Worm (Caenorhabditis elegans) whole organism, L1 larva: ENCODE results near the gene cdc-50.B.

Source experiments
- C16A3.4 ChIP-seq: fragments of 150-350 bp; optimal IDR thresholded peaks from 2 replicates; lab custom pipeline; 2014; ENCODE audit warnings: missing biosample characterization, missing genetic modification characterization
- Y116A8C.19 ChIP-seq: sonication (generic microtip); optimal IDR thresholded peaks from 2 replicates; lab custom pipeline; 2016; ENCODE audit warnings: missing compliant biosample characterization, missing genetic modification characterization, borderline replicate concordance
- aly-2 ChIP-seq: fragments of 150-350 bp; optimal IDR thresholded peaks from 2 replicates; lab custom pipeline; 2014; ENCODE audit warnings: missing biosample characterization, missing genetic modification characterization
- ama-1 ChIP-seq: fragments of 150-350 bp; optimal IDR thresholded peaks from 2 replicates; lab custom pipeline; 2014
- blmp-1 ChIP-seq: fragments of 150-350 bp; optimal IDR thresholded peaks from 2 replicates; lab custom pipeline; 2014; ENCODE audit warnings: missing biosample characterization, missing genetic modification characterization
- ceh-8 ChIP-seq: fragments of 200-800 bp; sonication (Bioruptor generic); optimal IDR thresholded peaks from 2 replicates; lab custom pipeline; 2018; ENCODE audit warnings: mild to moderate bottlenecking, missing genetic modification characterization, moderate library complexity, missing compliant biosample characterization
- ceh-82 ChIP-seq, 3 experiments: fragments of 150-350 bp in 1 of 3; sonication (generic microtip) in 2 of 3; optimal IDR thresholded peaks; 2 replicates each; lab custom pipeline; 2014 to 2017; ENCODE audit warnings: missing biosample characterization in 3 of 3, missing genetic modification characterization in 3 of 3
- ceh-88 ChIP-seq: fragments of 200-800 bp; sonication (Bioruptor generic); IDR thresholded peaks from 2 replicates; pipeline ENCODE4 v1.3.6; 2022; ENCODE audit warnings: missing genetic modification characterization, missing compliant biosample characterization
- dpl-1 ChIP-seq, 3 experiments: fragments of 150-350 bp in 2 of 3; sonication (generic microtip) in 1 of 3; optimal IDR thresholded peaks; 2 replicates each; lab custom pipeline; 2014 to 2017; ENCODE audit warnings: missing biosample characterization in 3 of 3, missing genetic modification characterization in 3 of 3, missing genetic modification reagents in 3 of 3
- efl-1 ChIP-seq, 4 experiments: fragments of 150-350 bp; optimal IDR thresholded peaks in 3 of 4; peaks in 1 of 4; 1 replicate in 1 of 4; 2 replicates in 3 of 4; lab custom pipeline; 2014; ENCODE audit warnings: missing biosample characterization in 2 of 4, missing genetic modification characterization in 2 of 4, missing genetic modification reagents in 2 of 4
- efl-3 ChIP-seq: fragments of 200-800 bp; sonication (Bioruptor generic); optimal IDR thresholded peaks from 2 replicates; lab custom pipeline; 2018; ENCODE audit warnings: mild to moderate bottlenecking, missing genetic modification characterization, missing compliant biosample characterization
- egl-27 ChIP-seq, 2 experiments: fragments of 150-350 bp in 1 of 2; sonication (generic microtip); optimal IDR thresholded peaks; 3 replicates each; lab custom pipeline; 2017 to 2018; ENCODE audit warnings: missing biosample characterization in 2 of 2, missing genetic modification characterization in 2 of 2, missing genetic modification reagents in 2 of 2
- elt-2 ChIP-seq: sonication (generic microtip); optimal IDR thresholded peaks from 2 replicates; lab custom pipeline; 2016; ENCODE audit warnings: missing genetic modification characterization, mild to moderate bottlenecking, inconsistent platforms, missing compliant biosample characterization, missing genetic modification reagents
- ets-5 ChIP-seq: fragments of 200-800 bp; sonication (Bioruptor generic); IDR thresholded peaks from 2 replicates; pipeline ENCODE4 v1.3.6; 2022; ENCODE audit warnings: missing genetic modification characterization, missing compliant biosample characterization
- fkh-10 ChIP-seq: sonication (generic microtip); optimal IDR thresholded peaks from 2 replicates; lab custom pipeline; 2017; ENCODE audit warnings: missing biosample characterization, missing genetic modification reagents, missing genetic modification characterization
- hlh-17 ChIP-seq: fragments of 200-800 bp; sonication (Bioruptor generic); optimal IDR thresholded peaks from 2 replicates; lab custom pipeline; 2018; ENCODE audit warnings: missing genetic modification characterization, mild to moderate bottlenecking, missing compliant biosample characterization, moderate library complexity, borderline replicate concordance
- irx-1 ChIP-seq: sonication (generic microtip); optimal IDR thresholded peaks from 2 replicates; lab custom pipeline; 2016; ENCODE audit warnings: missing genetic modification characterization, missing compliant biosample characterization
- isw-1 ChIP-seq: fragments of 200-800 bp; sonication (Bioruptor generic); IDR thresholded peaks from 2 replicates; pipeline ENCODE4 v1.3.6; 2022; ENCODE audit warnings: missing genetic modification characterization, missing compliant biosample characterization
- jun-1 ChIP-seq: fragments of 150-350 bp; optimal IDR thresholded peaks from 2 replicates; lab custom pipeline; 2014; ENCODE audit warnings: missing biosample characterization, missing genetic modification reagents, missing genetic modification characterization
- lin-14 ChIP-seq: fragments of 200-800 bp; sonication (Bioruptor generic); optimal IDR thresholded peaks from 2 replicates; lab custom pipeline; 2018; ENCODE audit warnings: mild to moderate bottlenecking, missing genetic modification characterization, moderate library complexity, missing compliant biosample characterization
- lin-15B ChIP-seq: fragments of 150-350 bp; sonication (generic microtip); optimal IDR thresholded peaks from 3 replicates; lab custom pipeline; 2014; ENCODE audit warnings: missing biosample characterization, missing genetic modification characterization
- lin-35 ChIP-seq, 2 experiments: fragments of 150-350 bp; optimal IDR thresholded peaks; 2 replicates each; lab custom pipeline; 2014; ENCODE audit warnings: missing biosample characterization in 2 of 2, missing genetic modification characterization in 2 of 2, missing genetic modification reagents in 2 of 2
- lir-3 ChIP-seq: sonication (generic microtip); optimal IDR thresholded peaks from 2 replicates; lab custom pipeline; 2016; ENCODE audit warnings: mild to moderate bottlenecking, missing genetic modification characterization, moderate library complexity, missing compliant biosample characterization; ENCODE audit not compliant: poor library complexity
- mef-2 ChIP-seq: fragments of 150-350 bp; optimal IDR thresholded peaks from 2 replicates; lab custom pipeline; 2014; ENCODE audit warnings: missing biosample characterization, missing genetic modification characterization
- mep-1 ChIP-seq: fragments of 150-350 bp; optimal IDR thresholded peaks from 2 replicates; lab custom pipeline; 2014; ENCODE audit warnings: missing biosample characterization, missing genetic modification characterization
- nhr-12 ChIP-seq: sonication (generic microtip); optimal IDR thresholded peaks from 2 replicates; lab custom pipeline; 2017; ENCODE audit warnings: missing biosample characterization, missing genetic modification characterization
- nhr-19 ChIP-seq: fragments of 200-800 bp; sonication (Bioruptor generic); conservative IDR thresholded peaks from 2 replicates; pipeline ENCODE4 v1.3.6; 2022; ENCODE audit warnings: missing genetic modification characterization, missing compliant biosample characterization
- nhr-20 ChIP-seq: sonication (generic microtip); optimal IDR thresholded peaks from 2 replicates; lab custom pipeline; 2016; ENCODE audit warnings: mild to moderate bottlenecking, missing genetic modification characterization, missing compliant biosample characterization
- nhr-28 ChIP-seq: fragments of 150-350 bp; optimal IDR thresholded peaks from 2 replicates; lab custom pipeline; 2014; ENCODE audit warnings: missing biosample characterization, missing genetic modification characterization
- nhr-71 ChIP-seq: sonication (generic microtip); optimal IDR thresholded peaks from 2 replicates; lab custom pipeline; 2016; ENCODE audit warnings: mild to moderate bottlenecking, missing genetic modification characterization, moderate library complexity, missing compliant biosample characterization
- nhr-77 ChIP-seq: fragments of 150-350 bp; optimal IDR thresholded peaks from 2 replicates; lab custom pipeline; 2014; ENCODE audit warnings: missing biosample characterization, missing genetic modification characterization
- nhr-85 ChIP-seq: sonication (generic microtip); peaks from one replicate; lab custom pipeline; 2016; ENCODE audit warnings: missing genetic modification characterization, inconsistent platforms, missing compliant biosample characterization
- nhr-90 ChIP-seq: sonication (generic microtip); optimal IDR thresholded peaks from 2 replicates; lab custom pipeline; 2016; ENCODE audit warnings: mild to moderate bottlenecking, missing genetic modification characterization, missing compliant biosample characterization; ENCODE audit not compliant: poor library complexity
- pag-3 ChIP-seq: sonication (generic microtip); optimal IDR thresholded peaks from 2 replicates; lab custom pipeline; 2017; ENCODE audit warnings: missing genetic modification characterization, mild to moderate bottlenecking, missing compliant biosample characterization, antibody characterized with exemption, borderline replicate concordance; ENCODE audit not compliant: insufficient read depth
- pax-3 ChIP-seq: fragments of 200-800 bp; sonication (Bioruptor generic); optimal IDR thresholded peaks from 2 replicates; lab custom pipeline; 2018; ENCODE audit warnings: mild to moderate bottlenecking, missing genetic modification characterization, moderate library complexity, missing compliant biosample characterization
- pqm-1 ChIP-seq: sonication (generic microtip); optimal IDR thresholded peaks from 3 replicates; lab custom pipeline; 2017; ENCODE audit warnings: missing biosample characterization, missing genetic modification characterization
- snpc-4 ChIP-seq: fragments of 150-350 bp; optimal IDR thresholded peaks from 2 replicates; lab custom pipeline; 2014; ENCODE audit warnings: missing biosample characterization, missing genetic modification characterization
- sox-4 ChIP-seq: sonication (generic microtip); optimal IDR thresholded peaks from 2 replicates; lab custom pipeline; 2016; ENCODE audit warnings: missing genetic modification characterization, missing compliant biosample characterization
- sptf-1 ChIP-seq: fragments of 150-350 bp; optimal IDR thresholded peaks from 2 replicates; lab custom pipeline; 2014; ENCODE audit warnings: missing biosample characterization, missing genetic modification characterization
- sup-37 ChIP-seq: fragments of 200-800 bp; sonication (Bioruptor generic); optimal IDR thresholded peaks from 2 replicates; lab custom pipeline; 2018; ENCODE audit warnings: mild to moderate bottlenecking, missing genetic modification characterization, missing compliant biosample characterization
- tbx-2 ChIP-seq: sonication (generic microtip); optimal IDR thresholded peaks from 2 replicates; lab custom pipeline; 2016; ENCODE audit warnings: missing genetic modification characterization, missing compliant biosample characterization
- unc-30 ChIP-seq: sonication (generic microtip); optimal IDR thresholded peaks from 2 replicates; lab custom pipeline; 2017; ENCODE audit warnings: missing biosample characterization, missing genetic modification characterization
- unc-98 ChIP-seq: fragments of 200-800 bp; sonication (Bioruptor generic); IDR thresholded peaks from 2 replicates; pipeline ENCODE4 v1.3.6; 2022; ENCODE audit warnings: missing genetic modification characterization, missing compliant biosample characterization
- vab-15 ChIP-seq: sonication (generic microtip); optimal IDR thresholded peaks from 2 replicates; lab custom pipeline; 2017; ENCODE audit warnings: missing genotype, mild to moderate bottlenecking, missing genetic modification characterization, missing compliant biosample characterization
- xbp-1 ChIP-seq: sonication (generic microtip); optimal IDR thresholded peaks from 2 replicates; lab custom pipeline; 2016; ENCODE audit warnings: missing genetic modification characterization, missing compliant biosample characterization
- zip-4 ChIP-seq: fragments of 200-800 bp; sonication (Bioruptor generic); optimal IDR thresholded peaks from 2 replicates; lab custom pipeline; 2018; ENCODE audit warnings: mild to moderate bottlenecking, missing genetic modification characterization, moderate library complexity, missing compliant biosample characterization
- ztf-4 ChIP-seq: fragments of 150-350 bp; optimal IDR thresholded peaks from 2 replicates; lab custom pipeline; 2014; ENCODE audit warnings: missing biosample characterization, missing genetic modification characterization

cdc-50.B gene

ce11 chrIV:8725345-8725744 is 39.3 kb upstream of the cdc-50.B start, which contains the start of gene pgm-3:
Gene pgm-3 (plus strand): TSS chrIV:8725722.
- TF ChIP-seq lin-35 (GFP tag; optimal IDR thresholded peaks at IDR 0.05; lab: Kevin White, UChicago): peak in 1 of 2 experiments; percentile 57
- TF ChIP-seq ceh-82 (tag; optimal IDR thresholded peaks at IDR 0.05; lab: Kevin White, UChicago): no peak
- peak in 1 of 3 experiments; percentile 1 for TF ChIP-seq dpl-1 (GFP tag; optimal IDR thresholded peaks at IDR 0.05; lab: Kevin White, UChicago)
- no peak for TF ChIP-seq nhr-28 (tag; lab: Kevin White, UChicago)
- no peak for TF ChIP-seq lir-3 (tag; lab: Kevin White, UChicago)
- peak in 1 of 2 experiments; percentile 23 for TF ChIP-seq efl-1 (optimal IDR thresholded peaks at IDR 0.05; lab: Kevin White, UChicago)
- no peak for TF ChIP-seq efl-1 (GFP tag; optimal IDR thresholded peaks at IDR 0.05 in 1 of 2; lab: Kevin White, UChicago)
- peak; percentile 75 for TF ChIP-seq blmp-1 (tag; lab: Kevin White, UChicago)
- TF ChIP-seq, all 84 proteins: peak for 4

- TF ChIP-seq sptf-1 (tag; lab: Kevin White, UChicago): no peak
- TF ChIP-seq zip-4 (GFP tag; lab: Kevin White, UChicago): no peak
- TF ChIP-seq nhr-19 (GFP tag; lab: Robert Waterston, UW): no peak
- TF ChIP-seq ceh-88: no peak
- no peak for TF ChIP-seq ama-1 (lab: Kevin White, UChicago)
- TF ChIP-seq aly-2: no peak
- TF ChIP-seq snpc-4: no peak
- TF ChIP-seq unc-98: no peak
- TF ChIP-seq mep-1: no peak
- no peak for TF ChIP-seq blmp-1 (tag; lab: Kevin White, UChicago)
- TF ChIP-seq Y116A8C.19: no peak
Observed at ce11 chrIV:8728122-8728521, 36.5 kb upstream of the cdc-50.B start, which contains the start of gene otub-3. Gene otub-3 (plus strand): TSS chrIV:8728177.

- TF ChIP-seq sox-4: no peak
- no peak for TF ChIP-seq pag-3 (tag; lab: Kevin White, UChicago)
- TF ChIP-seq efl-3 (GFP tag; lab: Kevin White, UChicago): no peak
- no peak for TF ChIP-seq nhr-71
- no peak for TF ChIP-seq sup-37
- peak in 1 of 2 experiments; percentile 0 for TF ChIP-seq lin-35 (GFP tag; optimal IDR thresholded peaks at IDR 0.05; lab: Kevin White, UChicago)
- no peak for TF ChIP-seq nhr-19 (GFP tag; lab: Robert Waterston, UW)
- no peak for TF ChIP-seq xbp-1 (tag; lab: Kevin White, UChicago)
- TF ChIP-seq unc-98: no peak
- no peak for TF ChIP-seq egl-27 (tag; optimal IDR thresholded peaks at IDR 0.05; lab: Kevin White, UChicago)
- no peak for TF ChIP-seq lin-14
- TF ChIP-seq ets-5 (GFP tag; lab: Robert Waterston, UW): no peak
- TF ChIP-seq elt-2: peak; percentile 86
Observed at ce11 chrIV:8729636-8730035, 35.0 kb upstream of the cdc-50.B start.

- no peak for TF ChIP-seq tbx-2 (tag; lab: Kevin White, UChicago)
- TF ChIP-seq aly-2: no peak
- no peak for TF ChIP-seq lin-15B
- no peak for TF ChIP-seq mef-2 (tag; lab: Kevin White, UChicago)
- TF ChIP-seq unc-30: no peak
- no peak for TF ChIP-seq nhr-20 (tag; lab: Kevin White, UChicago)
- no peak for TF ChIP-seq nhr-77 (tag; lab: Kevin White, UChicago)
- no peak for TF ChIP-seq jun-1
- no peak for TF ChIP-seq ztf-4 (tag; lab: Kevin White, UChicago)
- no peak for TF ChIP-seq ceh-8
- no peak for TF ChIP-seq ceh-88
- peak; percentile 43 for TF ChIP-seq pqm-1 (tag; lab: Kevin White, UChicago)
- TF ChIP-seq nhr-71: peak; percentile 11
- no peak for TF ChIP-seq vab-15
- TF ChIP-seq irx-1: no peak
- TF ChIP-seq nhr-19 (GFP tag; lab: Robert Waterston, UW): no peak
- TF ChIP-seq fkh-10 (GFP tag; lab: Kevin White, UChicago): no peak
- no peak for TF ChIP-seq pax-3 (tag; lab: Kevin White, UChicago)
- TF ChIP-seq hlh-17: no peak
- TF ChIP-seq nhr-90 (tag; lab: Kevin White, UChicago): no peak
- TF ChIP-seq lin-35 (GFP tag; optimal IDR thresholded peaks at IDR 0.05; lab: Kevin White, UChicago): peak in 1 of 2 experiments; percentile 42
- no peak for TF ChIP-seq isw-1 (GFP tag; lab: Robert Waterston, UW)
- no peak for TF ChIP-seq nhr-12
- no peak for TF ChIP-seq C16A3.4 (tag; lab: Kevin White, UChicago)
- TF ChIP-seq nhr-85 (tag; lab: Kevin White, UChicago): no peak
- TF ChIP-seq efl-3 (GFP tag; lab: Kevin White, UChicago): no peak
- TF ChIP-seq lin-14: no peak
Observed at ce11 chrIV:8730469-8730868, 34.2 kb upstream of the cdc-50.B start, which contains the start of gene F21D5.3. Gene F21D5.3 (plus strand): TSS chrIV:8730815.
